Worm (Caenorhabditis elegans): ENCODE data around the gene C06E2.2.
A peak's percentile ranks its signal among the peaks of the same experiment; 100 is the strongest.

The C06E2.2 gene

ce11 chrX:8911077-8911476, 31.6 kb downstream of the C06E2.2 start, which contains the start of gene cyn-8:
Gene cyn-8, plus strand, starts transcription at chrX:8911293.
- peak; percentile 28 for TF ChIP-seq pha-4 (tag; optimal IDR thresholded peaks at IDR 0.05)
- peak; percentile 36 for TF ChIP-seq hlh-1 (tag; optimal IDR thresholded peaks at IDR 0.05)
- TF ChIP-seq mls-2 (tag; optimal IDR thresholded peaks at IDR 0.05): peak; percentile 40
- TF ChIP-seq cnd-1 (tag; optimal IDR thresholded peaks at IDR 0.05): peak; percentile 35
- no peak for TF ChIP-seq blmp-1 (tag; optimal IDR thresholded peaks at IDR 0.05)
- TF ChIP-seq snpc-4 (tag; optimal IDR thresholded peaks at IDR 0.05): no peak
- peak; percentile 71 for TF ChIP-seq ces-1 (GFP tag; optimal IDR thresholded peaks at IDR 0.05)
- TF ChIP-seq mab-5 (tag; optimal IDR thresholded peaks at IDR 0.05): no peak
- TF ChIP-seq flh-1 (GFP tag; optimal IDR thresholded peaks at IDR 0.05): no peak
- TF ChIP-seq drap-1 (GFP tag; optimal IDR thresholded peaks at IDR 0.05): peak; percentile 35
- peak; percentile 33 for TF ChIP-seq mep-1 (tag; optimal IDR thresholded peaks at IDR 0.05)
- TF ChIP-seq lin-13 (tag; optimal IDR thresholded peaks at IDR 0.05): peak; percentile 75
- peak; percentile 85 for TF ChIP-seq ceh-39 (tag; optimal IDR thresholded peaks at IDR 0.05)

DNA sequence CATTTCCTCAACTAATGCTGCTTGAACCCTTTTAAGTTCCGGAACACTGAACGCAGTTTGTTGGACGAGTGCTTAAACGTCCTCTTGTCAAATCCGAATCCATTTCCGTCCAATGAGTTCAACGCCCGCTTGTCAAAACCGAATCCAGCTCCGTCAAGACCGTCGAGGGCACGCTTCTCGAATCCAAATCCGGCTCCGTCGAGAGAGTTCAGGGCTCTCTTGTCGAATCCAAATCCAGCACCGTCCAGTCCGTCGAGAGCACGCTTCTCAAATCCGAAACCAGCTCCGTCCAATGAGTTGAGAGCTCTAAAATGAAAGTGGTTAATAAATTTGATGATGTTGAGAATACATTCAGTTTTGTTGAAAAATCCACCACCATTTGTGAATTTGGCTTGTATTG, 38.3 kb downstream of the C06E2.2 start:
- no peak for TF ChIP-seq ztf-11 (tag; optimal IDR thresholded peaks at IDR 0.05)
- no peak for TF ChIP-seq nhr-2 (tag; optimal IDR thresholded peaks at IDR 0.05)
- no peak for TF ChIP-seq lin-13 (tag; optimal IDR thresholded peaks at IDR 0.05)
- no peak for TF ChIP-seq ceh-43 (GFP tag; optimal IDR thresholded peaks at IDR 0.05)
- TF ChIP-seq blmp-1 (tag; optimal IDR thresholded peaks at IDR 0.05): no peak
- no peak for TF ChIP-seq tbx-8 (GFP tag; optimal IDR thresholded peaks at IDR 0.05)
- TF ChIP-seq unc-120 (tag; optimal IDR thresholded peaks at IDR 0.05; ENCODE audit: poor library complexity, severe bottlenecking): no peak
- TF ChIP-seq lin-32 (GFP tag; optimal IDR thresholded peaks at IDR 0.05): no peak
- TF ChIP-seq lsy-2 (tag; optimal IDR thresholded peaks at IDR 0.05): no peak
- no peak for TF ChIP-seq hlh-1 (tag; optimal IDR thresholded peaks at IDR 0.05)
- TF ChIP-seq M03D4.4 (tag; optimal IDR thresholded peaks at IDR 0.05): no peak
- no peak for TF ChIP-seq ces-1 (GFP tag; optimal IDR thresholded peaks at IDR 0.05)
- no peak for TF ChIP-seq unc-39 (tag; optimal IDR thresholded peaks at IDR 0.05)
- TF ChIP-seq sem-2 (GFP tag; optimal IDR thresholded peaks at IDR 0.05): no peak
- no peak for TF ChIP-seq ham-2 (GFP tag; optimal IDR thresholded peaks at IDR 0.05)
- TF ChIP-seq sptf-1 (tag; optimal IDR thresholded peaks at IDR 0.05): no peak
- TF ChIP-seq mep-1 (tag; optimal IDR thresholded peaks at IDR 0.05): no peak
- no peak for TF ChIP-seq nhr-28 (tag; optimal IDR thresholded peaks at IDR 0.05)

DNA sequence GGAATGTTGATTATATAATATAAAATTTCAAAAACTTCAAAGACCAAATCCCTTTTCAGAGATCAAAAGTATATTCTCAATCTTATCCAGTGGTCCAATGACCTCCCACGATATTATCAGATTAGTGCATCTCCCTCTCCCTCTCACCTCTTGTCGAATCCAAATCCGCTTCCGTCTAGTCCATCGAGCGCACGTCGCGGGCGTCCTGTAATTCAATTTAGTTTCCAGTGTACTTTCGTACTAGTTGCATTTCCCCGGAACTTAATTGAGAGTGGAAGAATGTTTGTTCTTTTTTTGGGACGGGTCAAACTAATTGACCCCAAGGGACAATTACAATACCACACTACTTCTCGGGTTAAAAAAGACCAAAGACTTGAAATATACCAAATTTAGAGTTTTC, 39.3 kb downstream of the C06E2.2 start:
- TF ChIP-seq tbx-8 (GFP tag; optimal IDR thresholded peaks at IDR 0.05) (no peak), ces-1 (GFP tag; optimal IDR thresholded peaks at IDR 0.05) (peak; percentile 98)

DNA sequence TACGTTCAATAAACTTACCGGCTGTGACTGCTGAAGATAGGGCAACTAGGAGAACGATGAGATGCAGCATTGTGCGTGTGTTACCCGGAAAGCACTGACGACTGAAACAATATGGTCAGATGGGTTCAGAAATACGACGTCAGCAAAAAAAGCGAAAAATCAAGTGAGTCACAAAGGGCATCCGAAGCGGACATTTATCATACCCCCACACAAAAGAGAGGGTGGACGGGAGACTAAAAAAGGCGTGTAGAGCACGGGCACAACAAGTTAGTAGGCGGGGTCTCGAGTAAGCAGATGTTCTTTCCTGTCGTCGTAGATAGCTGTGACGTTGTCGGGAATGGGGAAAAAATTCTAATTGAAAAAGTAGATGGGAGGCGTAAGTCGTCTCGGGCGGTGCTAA, 39.9 kb downstream of the C06E2.2 start, which contains the start of gene nlp-14:
Gene nlp-14 (minus strand): TSS at position 101 of the 400 bp plus-strand sequence.
- TF ChIP-seq ham-2 (GFP tag; optimal IDR thresholded peaks at IDR 0.05) (no peak), mls-2 (tag; optimal IDR thresholded peaks at IDR 0.05) (no peak), snpc-4 (tag; optimal IDR thresholded peaks at IDR 0.05) (no peak), elt-3 (tag; optimal IDR thresholded peaks at IDR 0.05) (no peak), hlh-1 (tag; optimal IDR thresholded peaks at IDR 0.05) (no peak), nhr-12 (tag; optimal IDR thresholded peaks at IDR 0.05) (no peak), nhr-2 (tag; optimal IDR thresholded peaks at IDR 0.05) (no peak), sem-2 (GFP tag; optimal IDR thresholded peaks at IDR 0.05) (no peak), pha-4 (tag; optimal IDR thresholded peaks at IDR 0.05) (no peak), elt-1 (tag; optimal IDR thresholded peaks at IDR 0.05; ENCODE audit: borderline replicate concordance, insufficient read depth) (no peak), ztf-11 (tag; optimal IDR thresholded peaks at IDR 0.05) (no peak), ces-1 (GFP tag; optimal IDR thresholded peaks at IDR 0.05) (no peak), unc-39 (tag; optimal IDR thresholded peaks at IDR 0.05) (no peak), mab-5 (tag; optimal IDR thresholded peaks at IDR 0.05) (no peak), unc-120 (tag; optimal IDR thresholded peaks at IDR 0.05; ENCODE audit: poor library complexity, severe bottlenecking) (no peak), ceh-39 (tag; optimal IDR thresholded peaks at IDR 0.05) (no peak)

DNA sequence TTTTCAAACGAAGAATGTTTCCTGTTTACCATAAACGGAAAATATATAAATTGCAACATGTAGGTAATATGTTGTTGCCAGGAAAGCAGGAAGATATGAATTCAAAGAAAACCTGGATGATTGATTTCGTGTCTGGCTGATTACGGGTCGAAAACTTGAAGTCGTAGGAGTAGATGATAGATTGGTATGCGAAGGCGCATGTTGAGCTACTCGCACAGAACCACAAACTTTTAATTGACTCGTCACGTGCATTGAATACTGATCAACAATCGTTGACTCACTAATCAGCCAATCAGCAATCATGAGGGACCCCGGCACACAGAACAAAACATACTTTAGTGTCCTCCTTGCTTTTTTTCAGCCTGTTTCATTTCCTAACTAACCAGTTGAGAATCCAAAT, 41.8 kb downstream of the C06E2.2 start:
- TF ChIP-seq unc-62 (GFP tag; optimal IDR thresholded peaks at IDR 0.05) (no peak), snpc-4 (tag; optimal IDR thresholded peaks at IDR 0.05) (no peak), tbx-8 (GFP tag; optimal IDR thresholded peaks at IDR 0.05) (no peak), blmp-1 (tag; optimal IDR thresholded peaks at IDR 0.05) (no peak)

All from whole organism, mixed stage, embryonic.